Worm (Caenorhabditis elegans) whole organism, young adult: ENCODE data around the gene C16C8.5.
"Not testable (repeated sequence)": the region's sequence is repeated elsewhere in the genome, so short reads cannot be mapped to it uniquely, and the experiment has no call there.

Experiments used
- B0336.3 ChIP-seq: fragments of 200-800 bp; sonication (Bioruptor generic); IDR thresholded peaks from 2 replicates; pipeline ENCODE4 v1.3.6; 2022; ENCODE audit warnings: missing genetic modification characterization, missing compliant biosample characterization
- F33H1.4 ChIP-seq: fragments of 200-800 bp; sonication (Bioruptor generic); IDR thresholded peaks from 2 replicates; pipeline ENCODE4 v1.3.6; 2022; ENCODE audit warnings: missing genetic modification reagents, missing genetic modification characterization, missing compliant biosample characterization
- K12H6.12 ChIP-seq: fragments of 200-800 bp; sonication (Bioruptor generic); optimal IDR thresholded peaks from 2 replicates; lab custom pipeline; 2018; ENCODE audit warnings: mild to moderate bottlenecking, missing genetic modification characterization, missing compliant biosample characterization
- Y53G8AR.9 ChIP-seq: fragments of 200-800 bp; sonication (Bioruptor generic); conservative IDR thresholded peaks from 2 replicates; pipeline ENCODE4 v1.3.6; 2022; ENCODE audit warnings: missing genetic modification reagents, missing genetic modification characterization, missing compliant biosample characterization
- aptf-2 ChIP-seq: fragments of 200-800 bp; sonication (Bioruptor generic); conservative IDR thresholded peaks from 2 replicates; pipeline ENCODE4 v1.3.6; 2022; ENCODE audit warnings: missing genetic modification reagents, missing genetic modification characterization, missing compliant biosample characterization
- ccch-3 ChIP-seq: fragments of 200-800 bp; sonication (Bioruptor generic); optimal IDR thresholded peaks from 2 replicates; lab custom pipeline; 2018; ENCODE audit warnings: mild to moderate bottlenecking, missing genetic modification characterization, missing compliant biosample characterization
- cebp-2 ChIP-seq: fragments of 200-800 bp; sonication (Bioruptor generic); IDR thresholded peaks from 2 replicates; pipeline ENCODE4 v1.3.6; 2022; ENCODE audit warnings: missing genetic modification characterization, missing compliant biosample characterization
- ceh-58 ChIP-seq: fragments of 200-800 bp; sonication (Bioruptor generic); IDR thresholded peaks from 2 replicates; pipeline ENCODE4 v1.3.6; 2022; ENCODE audit warnings: missing genetic modification characterization, missing compliant biosample characterization
- ceh-91 ChIP-seq: fragments of 200-800 bp; sonication (Bioruptor generic); IDR thresholded peaks from 2 replicates; pipeline ENCODE4 v1.3.6; 2022; ENCODE audit warnings: missing genetic modification reagents, missing genetic modification characterization, missing compliant biosample characterization
- chd-7 ChIP-seq: sonication (generic microtip); optimal IDR thresholded peaks from 2 replicates; lab custom pipeline; 2016; ENCODE audit warnings: mild to moderate bottlenecking, missing genetic modification characterization, moderate library complexity, missing compliant biosample characterization
- die-1 ChIP-seq: sonication (generic microtip); optimal IDR thresholded peaks from 2 replicates; lab custom pipeline; 2016; ENCODE audit warnings: missing genotype, mild to moderate bottlenecking, missing genetic modification characterization, missing compliant biosample characterization
- dox-1 ChIP-seq: fragments of 200-800 bp; sonication (Bioruptor generic); IDR thresholded peaks from 2 replicates; pipeline ENCODE4 v1.3.6; 2022; ENCODE audit warnings: missing genetic modification reagents, missing genetic modification characterization, missing compliant biosample characterization
- efl-1 ChIP-seq: fragments of 150-350 bp; optimal IDR thresholded peaks from 2 replicates; lab custom pipeline; 2014; ENCODE audit warnings: missing biosample characterization, missing genetic modification reagents, missing genetic modification characterization
- egl-18 ChIP-seq: fragments of 200-800 bp; sonication (Bioruptor generic); IDR thresholded peaks from 2 replicates; pipeline ENCODE4 v1.3.6; 2022; ENCODE audit warnings: missing genetic modification reagents, missing genetic modification characterization, missing compliant biosample characterization
- ets-4 ChIP-seq: fragments of 200-800 bp; sonication (Bioruptor generic); optimal IDR thresholded peaks from 2 replicates; lab custom pipeline; 2018; ENCODE audit warnings: mild to moderate bottlenecking, missing genetic modification characterization, missing compliant biosample characterization
- hrde-1 ChIP-seq: sonication (generic microtip); optimal IDR thresholded peaks from 2 replicates; lab custom pipeline; 2016; ENCODE audit warnings: missing genetic modification characterization, mild to moderate bottlenecking, missing compliant biosample characterization, moderate library complexity, missing genotype, missing genetic modification reagents, borderline replicate concordance
- let-526 ChIP-seq: fragments of 200-800 bp; sonication (Bioruptor generic); IDR thresholded peaks from 2 replicates; pipeline ENCODE4 v1.3.6; 2022; ENCODE audit warnings: missing genetic modification reagents, missing genetic modification characterization, missing compliant biosample characterization
- let-607 ChIP-seq, 2 experiments: fragments of 200-800 bp in 1 of 2; sonication (Bioruptor generic) in 1 of 2; sonication (generic microtip) in 1 of 2; optimal IDR thresholded peaks; 2 replicates each; lab custom pipeline; 2016 to 2018; ENCODE audit warnings: mild to moderate bottlenecking in 2 of 2, missing compliant biosample characterization in 2 of 2, missing genetic modification characterization in 2 of 2, moderate library complexity in 2 of 2, missing genotype in 1 of 2
- madf-8 ChIP-seq: fragments of 200-800 bp; sonication (Bioruptor generic); conservative IDR thresholded peaks from 2 replicates; pipeline ENCODE4 v1.3.6; 2022; ENCODE audit warnings: missing genetic modification reagents, missing genetic modification characterization, missing compliant biosample characterization
- mcd-1 ChIP-seq: fragments of 200-800 bp; sonication (Bioruptor generic); IDR thresholded peaks from 2 replicates; pipeline ENCODE4 v1.3.6; 2022; ENCODE audit warnings: missing genetic modification reagents, missing genetic modification characterization, missing compliant biosample characterization
- nfyb-1 ChIP-seq: fragments of 200-800 bp; sonication (Bioruptor generic); IDR thresholded peaks from 2 replicates; pipeline ENCODE4 v1.3.6; 2022; ENCODE audit warnings: missing genetic modification reagents, missing genetic modification characterization, missing compliant biosample characterization
- pbrm-1 ChIP-seq: fragments of 200-800 bp; sonication (Bioruptor generic); IDR thresholded peaks from 2 replicates; pipeline ENCODE4 v1.3.6; 2022; ENCODE audit warnings: missing genetic modification reagents, missing genetic modification characterization, missing compliant biosample characterization
- rcor-1 ChIP-seq: fragments of 200-800 bp; sonication (Bioruptor generic); IDR thresholded peaks from 2 replicates; pipeline ENCODE4 v1.3.6; 2022; ENCODE audit warnings: missing genetic modification reagents, missing genetic modification characterization, missing compliant biosample characterization
- rpc-1 ChIP-seq, 2 experiments: fragments of 150-350 bp in 1 of 2; sonication (generic microtip) in 1 of 2; optimal IDR thresholded peaks; 2 replicates each; lab custom pipeline; 2014 to 2018; ENCODE audit warnings: missing biosample characterization in 1 of 2, missing genetic modification characterization in 1 of 2, missing genetic modification reagents in 1 of 2, missing genotype in 1 of 2
- zim-3 ChIP-seq: sonication (generic microtip); optimal IDR thresholded peaks from 2 replicates; lab custom pipeline; 2017; ENCODE audit warnings: mild to moderate bottlenecking, missing genetic modification characterization, moderate library complexity, missing compliant biosample characterization
- ztf-18 ChIP-seq: sonication (generic microtip); optimal IDR thresholded peaks from 2 replicates; lab custom pipeline; 2016; ENCODE audit warnings: missing genotype, mild to moderate bottlenecking, missing genetic modification characterization, missing compliant biosample characterization
- ztf-6 ChIP-seq: fragments of 200-800 bp; sonication (Bioruptor generic); IDR thresholded peaks from 2 replicates; pipeline ENCODE4 v1.3.6; 2022; ENCODE audit warnings: missing genetic modification reagents, missing genetic modification characterization, missing compliant biosample characterization

The C16C8.5 gene

DNA sequence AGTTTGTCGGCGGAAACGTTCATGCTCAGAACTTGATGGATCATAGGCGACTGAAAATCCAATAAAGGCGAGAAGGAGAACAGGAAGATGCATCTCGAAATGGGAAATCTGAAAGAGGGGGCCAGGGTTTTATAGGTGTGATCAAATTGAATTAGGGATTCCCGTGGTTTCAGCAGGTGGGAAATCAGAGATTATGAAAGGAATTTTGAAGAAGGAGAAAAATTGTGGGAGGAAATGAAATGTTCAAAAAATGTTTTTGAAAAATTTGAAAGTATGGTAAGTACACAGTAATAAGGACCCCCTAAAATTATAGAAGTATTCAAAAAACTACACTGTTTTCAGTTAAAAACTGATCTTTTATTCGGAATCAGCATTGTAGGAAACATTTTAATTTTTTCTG is 25.4 kb upstream of the C16C8.5 start, which contains the start of gene Y49F6B.20:
Y49F6B.20 (minus strand) TSS at position 101 of the 400 bp plus-strand sequence.
- TF ChIP-seq let-526 (GFP tag; lab: Robert Waterston, UW) (no peak), let-607 (tag; optimal IDR thresholded peaks at IDR 0.05; lab: Kevin White, UChicago) (no peak), ztf-6 (GFP tag; lab: Robert Waterston, UW) (no peak), rpc-1 (optimal IDR thresholded peaks at IDR 0.05; lab: Kevin White, UChicago) (no peak), rpc-1 (tag; optimal IDR thresholded peaks at IDR 0.05; lab: Kevin White, UChicago) (no peak), rcor-1 (GFP tag; lab: Robert Waterston, UW) (no peak), die-1 (tag; lab: Kevin White, UChicago) (no peak), dox-1 (no peak)

ce11 chrII:3464580-3464979 is 19.4 kb upstream of the C16C8.5 start, which contains the start of gene C16C8.10:
TSS of gene C16C8.10 (minus strand) at chrII:3464680.
- TF ChIP-seq egl-18, mcd-1, ceh-91 (GFP tag; lab: Robert Waterston, UW): not testable (repeated sequence)
- TF ChIP-seq, all 124 proteins: peak for 0; not testable (repeated sequence) for 124

ce11 chrII:3463097-3463496 is 17.9 kb upstream of the C16C8.5 start, which contains the start of gene C16C8.9:
TSS of gene C16C8.9 (minus strand) at chrII:3463197.
- TF ChIP-seq ceh-58 (GFP tag; lab: Robert Waterston, UW) (no peak), madf-8 (GFP tag; lab: Robert Waterston, UW) (no peak), rpc-1 (optimal IDR thresholded peaks at IDR 0.05; lab: Kevin White, UChicago) (no peak), rpc-1 (tag; optimal IDR thresholded peaks at IDR 0.05; lab: Kevin White, UChicago) (no peak), nfyb-1 (GFP tag; lab: Robert Waterston, UW) (no peak)
- TF ChIP-seq, all 124 proteins: peak for 0

DNA sequence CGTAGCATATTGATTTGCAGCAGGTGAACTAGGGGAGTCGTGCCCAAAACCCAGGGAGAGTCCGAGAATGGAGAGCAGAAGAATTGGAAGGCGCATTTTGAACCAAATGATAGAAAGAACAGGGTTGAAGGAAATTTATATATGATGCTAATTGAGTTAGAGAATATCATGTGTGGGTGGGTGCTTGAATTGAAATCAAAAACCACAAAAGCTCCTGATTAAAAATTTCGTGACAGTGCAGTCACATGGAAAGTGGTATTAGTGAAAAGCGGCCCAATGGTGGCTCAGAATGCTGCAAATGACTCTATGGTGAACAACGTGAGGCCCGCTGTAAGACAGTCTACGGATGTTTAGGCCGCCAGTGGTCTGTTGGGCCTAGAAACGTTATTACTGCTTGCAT is 16.4 kb upstream of the C16C8.5 start, which contains the start of gene C16C8.8:
C16C8.8 (minus strand) TSS at position 101 of the 400 bp plus-strand sequence.
- no peak for TF ChIP-seq chd-7 (tag; lab: Kevin White, UChicago)

DNA sequence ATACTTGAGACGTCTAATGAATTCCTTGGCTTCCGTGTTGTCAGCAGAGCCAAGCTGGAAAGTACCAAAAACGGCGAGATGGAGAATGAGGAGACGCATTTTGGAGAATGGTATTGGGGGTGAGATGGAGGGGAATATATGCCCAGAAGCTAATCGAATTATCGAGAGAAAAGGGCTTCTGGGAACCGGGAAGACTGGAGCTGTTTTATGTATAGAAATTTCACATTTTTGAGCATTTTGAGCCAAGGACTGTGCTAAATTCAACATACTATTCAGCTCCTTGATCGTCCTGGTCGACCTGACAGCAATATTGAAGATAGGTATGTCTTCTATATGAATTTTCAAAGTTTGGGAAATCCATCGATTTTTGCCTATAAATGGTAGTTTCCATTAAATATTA is 14.9 kb upstream of the C16C8.5 start, which contains the start of gene C16C8.7:
C16C8.7 (minus strand) TSS at position 101 of the 400 bp plus-strand sequence.
- no peak for TF ChIP-seq ccch-3 (GFP tag; lab: Kevin White, UChicago)

ce11 chrII:3459199-3459598 is 14.0 kb upstream of the C16C8.5 start:
- no peak for TF ChIP-seq K12H6.12 (tag; lab: Kevin White, UChicago)

- no peak for TF ChIP-seq F33H1.4
- TF ChIP-seq aptf-2 (GFP tag; lab: Robert Waterston, UW) = no peak
- TF ChIP-seq pbrm-1 (GFP tag; lab: Robert Waterston, UW) = no peak
- TF ChIP-seq let-526 (GFP tag; lab: Robert Waterston, UW) = no peak
- TF ChIP-seq ztf-18 (tag; lab: Kevin White, UChicago) = no peak
- TF ChIP-seq hrde-1 = no peak
- TF ChIP-seq efl-1 (GFP tag; lab: Kevin White, UChicago) = no peak
- TF ChIP-seq Y53G8AR.9 (GFP tag; lab: Robert Waterston, UW) = no peak
- no peak for TF ChIP-seq zim-3
- no peak for TF ChIP-seq B0336.3 (GFP tag; lab: Robert Waterston, UW)
- TF ChIP-seq ets-4 (GFP tag; lab: Kevin White, UChicago) = no peak
- no peak for TF ChIP-seq madf-8 (GFP tag; lab: Robert Waterston, UW)
- no peak for TF ChIP-seq cebp-2
- TF ChIP-seq mcd-1 (GFP tag; lab: Robert Waterston, UW) = no peak
These were observed 13.0 kb upstream of the C16C8.5 start, which contains the start of the genes C16C8.26 and C16C8.19 for ce11 chrII:3458209-3458608. TSS of gene C16C8.26 (minus strand) at chrII:3458309. TSS of gene C16C8.19 (plus strand) at chrII:3458487.
